Worm (Caenorhabditis elegans) whole organism, L2 larva: ENCODE data around the gene cri-2.

Experiments
- C34F6.9 ChIP-seq: fragments of 150-350 bp; optimal IDR thresholded peaks from 2 replicates; lab custom pipeline; 2014; ENCODE audit warnings: missing biosample characterization, missing genetic modification characterization
- F13H6.1 ChIP-seq: sonication (generic microtip); optimal IDR thresholded peaks from 2 replicates; lab custom pipeline; 2016; ENCODE audit warnings: missing genetic modification characterization, missing compliant biosample characterization
- Y55F3AM.14 ChIP-seq: fragments of 200-800 bp; sonication (Bioruptor generic); optimal IDR thresholded peaks from 2 replicates; lab custom pipeline; 2018; ENCODE audit warnings: mild to moderate bottlenecking, missing genetic modification characterization, missing compliant biosample characterization
- ZK546.5 ChIP-seq: sonication (generic microtip); optimal IDR thresholded peaks from 2 replicates; lab custom pipeline; 2017; ENCODE audit warnings: missing biosample characterization, missing genetic modification characterization
- alr-1 ChIP-seq: fragments of 150-350 bp; optimal IDR thresholded peaks from 2 replicates; lab custom pipeline; 2014; ENCODE audit warnings: missing biosample characterization, missing genetic modification characterization
- blmp-1 ChIP-seq: sonication (generic microtip); optimal IDR thresholded peaks from 2 replicates; lab custom pipeline; 2017; ENCODE audit warnings: missing genetic modification characterization, mild to moderate bottlenecking, missing compliant biosample characterization, antibody characterized with exemption, moderate library complexity; ENCODE audit not compliant: insufficient read depth
- dmd-4 ChIP-seq: sonication (generic microtip); optimal IDR thresholded peaks from 2 replicates; lab custom pipeline; 2017; ENCODE audit warnings: missing biosample characterization, missing genetic modification characterization
- egl-27 ChIP-seq: sonication (generic microtip); optimal IDR thresholded peaks from 3 replicates; lab custom pipeline; 2017; ENCODE audit warnings: missing biosample characterization, missing genetic modification reagents, missing genetic modification characterization
- elt-1 ChIP-seq: fragments of 150-350 bp; optimal IDR thresholded peaks from 2 replicates; lab custom pipeline; 2014; ENCODE audit warnings: missing biosample characterization, missing genetic modification characterization
- fos-1 ChIP-seq: fragments of 150-350 bp; optimal IDR thresholded peaks from 2 replicates; lab custom pipeline; 2014; ENCODE audit warnings: missing biosample characterization, missing genetic modification characterization
- gmeb-1 ChIP-seq: fragments of 150-350 bp; optimal IDR thresholded peaks from 2 replicates; lab custom pipeline; 2014; ENCODE audit warnings: missing biosample characterization, missing genetic modification characterization
- lin-39 ChIP-seq: fragments of 150-350 bp; optimal IDR thresholded peaks from 2 replicates; lab custom pipeline; 2014; ENCODE audit warnings: missing biosample characterization, missing genetic modification reagents, missing genetic modification characterization
- lsy-2 ChIP-seq, 2 experiments: fragments of 150-350 bp in 1 of 2; sonication (generic microtip) in 1 of 2; optimal IDR thresholded peaks; 2 replicates each; lab custom pipeline; 2014 to 2017; ENCODE audit warnings: missing biosample characterization in 2 of 2, missing genetic modification characterization in 2 of 2
- mbf-1 ChIP-seq: sonication (generic microtip); optimal IDR thresholded peaks from 2 replicates; lab custom pipeline; 2017; ENCODE audit warnings: missing biosample characterization, missing genetic modification characterization
- mdl-1 ChIP-seq, 2 experiments: fragments of 150-350 bp in 1 of 2; sonication (generic microtip) in 1 of 2; optimal IDR thresholded peaks; 2 replicates each; lab custom pipeline; 2017; ENCODE audit warnings: missing biosample characterization in 2 of 2, missing genetic modification characterization in 2 of 2
- nhr-12 ChIP-seq: fragments of 150-350 bp; optimal IDR thresholded peaks from 2 replicates; lab custom pipeline; 2014; ENCODE audit warnings: missing biosample characterization, missing genetic modification characterization
- nhr-129 ChIP-seq: fragments of 150-350 bp; optimal IDR thresholded peaks from 2 replicates; lab custom pipeline; 2014; ENCODE audit warnings: missing biosample characterization, missing genetic modification characterization
- nhr-77 ChIP-seq: fragments of 150-350 bp; optimal IDR thresholded peaks from 2 replicates; lab custom pipeline; 2014; ENCODE audit warnings: missing biosample characterization, missing genetic modification characterization
- peb-1 ChIP-seq: fragments of 150-350 bp; optimal IDR thresholded peaks from 2 replicates; lab custom pipeline; 2014; ENCODE audit warnings: missing biosample characterization, missing genetic modification characterization
- sem-4 ChIP-seq: fragments of 150-350 bp; optimal IDR thresholded peaks from 2 replicates; lab custom pipeline; 2014; ENCODE audit warnings: missing biosample characterization, missing genetic modification reagents, missing genetic modification characterization
- sma-3 ChIP-seq: sonication (generic microtip); optimal IDR thresholded peaks from 2 replicates; lab custom pipeline; 2016; ENCODE audit warnings: missing genetic modification reagents, missing genetic modification characterization, missing compliant biosample characterization
- sma-9 ChIP-seq, 2 experiments: fragments of 150-350 bp in 1 of 2; sonication (generic microtip) in 1 of 2; optimal IDR thresholded peaks; 2 replicates each; lab custom pipeline; 2014 to 2016; ENCODE audit warnings: missing genetic modification characterization in 2 of 2, mild to moderate bottlenecking in 1 of 2, missing biosample characterization in 1 of 2, missing compliant biosample characterization in 1 of 2, missing genetic modification reagents in 1 of 2, moderate library complexity in 1 of 2
- snpc-4 ChIP-seq: fragments of 150-350 bp; optimal IDR thresholded peaks from 2 replicates; lab custom pipeline; 2014; ENCODE audit warnings: missing biosample characterization, missing genetic modification characterization
- unc-39 ChIP-seq: fragments of 150-350 bp; optimal IDR thresholded peaks from 2 replicates; lab custom pipeline; 2014; ENCODE audit warnings: missing biosample characterization, missing genetic modification characterization
- unc-55 ChIP-seq: fragments of 150-350 bp; sonication (generic microtip); optimal IDR thresholded peaks from 3 replicates; lab custom pipeline; 2014; ENCODE audit warnings: missing biosample characterization, missing genetic modification reagents, missing genetic modification characterization
- unc-62 ChIP-seq: fragments of 150-350 bp; optimal IDR thresholded peaks from 2 replicates; lab custom pipeline; 2014; ENCODE audit warnings: missing biosample characterization, missing genetic modification reagents, missing genetic modification characterization
- zag-1 ChIP-seq: fragments of 150-350 bp; optimal IDR thresholded peaks from 2 replicates; lab custom pipeline; 2014; ENCODE audit warnings: missing biosample characterization, missing genetic modification characterization
- ztf-11 ChIP-seq: sonication (generic microtip); optimal IDR thresholded peaks from 2 replicates; lab custom pipeline; 2017; ENCODE audit warnings: missing biosample characterization, missing genetic modification characterization
- ztf-4 ChIP-seq: fragments of 150-350 bp; optimal IDR thresholded peaks from 2 replicates; lab custom pipeline; 2014; ENCODE audit warnings: missing biosample characterization, missing genetic modification characterization

Gene cri-2

DNA sequence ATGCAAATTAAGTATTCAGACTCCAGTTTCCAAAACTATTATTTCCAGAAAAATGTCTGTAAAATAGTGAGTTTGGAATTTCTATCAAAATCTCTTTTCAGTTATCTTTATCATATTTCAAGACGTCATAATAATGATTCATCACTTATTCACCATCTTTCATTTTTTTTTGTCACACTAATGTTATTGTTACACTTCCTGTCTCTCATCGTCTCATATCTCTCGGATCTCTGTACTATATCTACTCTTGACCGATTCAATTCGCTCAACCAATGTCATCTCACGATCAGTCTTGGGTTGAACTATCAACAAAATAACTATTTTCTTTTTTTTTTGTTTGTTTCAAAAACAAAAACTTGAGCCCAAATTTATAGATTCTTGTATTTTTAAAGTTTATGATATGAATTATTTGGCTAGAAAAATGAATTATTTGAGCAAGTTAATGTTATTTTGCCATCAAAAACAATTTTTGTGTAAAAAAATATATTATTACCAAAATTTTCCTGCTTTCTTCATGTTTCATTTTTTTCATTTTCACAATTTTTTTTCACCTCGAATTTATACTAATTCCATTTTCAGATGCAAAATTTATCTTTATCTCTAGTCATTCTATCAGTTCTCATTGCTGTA lies at the start of gene cri-2:
TSS of gene cri-2 (plus strand) at position 580 of the 630 bp plus-strand sequence.
- peak in 1 of 2 experiments; percentile 19 for TF ChIP-seq lsy-2 (tag; optimal IDR thresholded peaks at IDR 0.05; lab: Kevin White, UChicago)
- peak; percentile 36 for TF ChIP-seq sem-4 (tag; lab: Kevin White, UChicago)
- no peak for TF ChIP-seq ztf-4
- peak; percentile 56 for TF ChIP-seq fos-1 (tag; lab: Kevin White, UChicago)
- TF ChIP-seq alr-1 (tag; lab: Kevin White, UChicago), result no peak
- peak; percentile 27 for TF ChIP-seq sma-3 (GFP tag; lab: Kevin White, UChicago)
- peak; percentile 18 for TF ChIP-seq sma-9 (GFP tag; optimal IDR thresholded peaks at IDR 0.05; lab: Kevin White, UChicago)
- no peak for TF ChIP-seq sma-9 (tag; optimal IDR thresholded peaks at IDR 0.05; lab: Kevin White, UChicago)
- no peak for TF ChIP-seq egl-27 (tag; lab: Kevin White, UChicago)

DNA sequence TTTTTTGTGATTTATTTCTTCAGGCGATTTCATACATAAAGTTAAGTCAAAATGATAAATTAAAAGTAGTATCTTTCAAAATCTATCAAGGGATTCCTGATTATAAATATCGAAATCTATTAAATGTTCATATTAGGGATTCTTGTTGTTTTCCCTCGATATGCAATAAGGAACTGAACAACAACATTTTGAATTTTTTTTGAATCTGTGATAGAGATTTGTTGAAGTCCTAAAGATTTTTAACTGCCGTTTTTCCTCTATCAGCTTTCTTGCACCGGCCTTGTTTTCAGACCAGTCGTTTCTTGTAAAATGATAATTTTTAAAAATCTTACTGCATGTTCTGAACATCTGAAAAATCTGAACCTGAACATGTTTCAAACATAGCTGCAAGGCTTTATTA lies 45.9 kb upstream of the cri-2 start:
- TF ChIP-seq mbf-1 (tag; lab: Kevin White, UChicago) (no peak), nhr-77 (tag; lab: Kevin White, UChicago) (no peak), egl-27 (tag; lab: Kevin White, UChicago) (no peak)
- TF ChIP-seq, all 48 proteins: peak for 0

DNA sequence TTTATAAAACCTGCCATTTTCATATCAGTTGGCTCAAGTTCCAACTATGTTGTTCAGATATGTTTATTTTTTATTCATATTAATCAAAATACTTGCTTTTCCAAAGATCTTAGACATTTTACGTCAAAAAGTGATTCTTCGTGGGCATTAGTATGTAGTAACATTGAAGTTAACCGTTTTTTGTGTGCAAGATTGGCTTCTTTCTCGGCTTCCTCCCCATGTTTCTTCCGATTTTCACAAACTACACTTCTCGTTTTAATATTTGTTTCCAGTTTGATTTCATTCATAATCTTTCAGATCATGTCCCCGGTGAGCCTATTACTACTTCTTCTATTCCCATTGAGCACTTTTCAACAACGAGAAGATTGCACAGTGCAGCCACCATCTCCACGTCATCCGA lies 44.2 kb upstream of the cri-2 start, which contains the start of gene sul-2:
TSS of gene sul-2 (plus strand) at position 301 of the 400 bp plus-strand sequence.
- TF ChIP-seq ztf-11 (no peak), snpc-4 (tag; lab: Kevin White, UChicago) (no peak)

DNA sequence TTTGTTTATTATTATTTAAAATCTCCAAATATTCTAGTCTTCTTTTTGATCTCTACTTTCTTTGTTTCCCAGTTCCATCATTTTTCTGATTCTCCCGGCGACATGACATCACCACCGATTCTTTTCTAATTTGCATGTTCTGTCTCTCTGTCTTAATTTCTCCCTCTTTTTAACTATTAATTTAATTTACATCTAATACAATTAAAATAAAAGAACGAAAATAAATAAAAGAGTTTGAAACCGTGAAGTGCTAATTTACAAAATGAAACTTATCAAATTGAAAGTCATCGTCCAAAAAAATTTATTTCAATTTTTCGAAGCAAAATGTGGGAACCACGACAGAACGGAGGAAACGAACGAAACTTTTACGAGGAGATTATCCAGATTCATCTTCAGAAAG lies 42.0 kb upstream of the cri-2 start, which contains the start of gene F20D6.6:
TSS of gene F20D6.6 (plus strand) at position 301 of the 400 bp plus-strand sequence.
- TF ChIP-seq zag-1 (tag; lab: Kevin White, UChicago) (no peak), Y55F3AM.14 (GFP tag; lab: Kevin White, UChicago) (no peak), dmd-4 (tag; lab: Kevin White, UChicago) (no peak), peb-1 (tag; lab: Kevin White, UChicago) (no peak), C34F6.9 (no peak), blmp-1 (tag; lab: Kevin White, UChicago) (no peak), elt-1 (no peak), gmeb-1 (tag; lab: Kevin White, UChicago) (no peak), lsy-2 (tag; optimal IDR thresholded peaks at IDR 0.05; lab: Kevin White, UChicago) (no peak), sem-4 (tag; lab: Kevin White, UChicago) (no peak), F13H6.1 (tag; lab: Kevin White, UChicago) (no peak), fos-1 (tag; lab: Kevin White, UChicago) (no peak), ztf-11 (no peak), sma-3 (GFP tag; lab: Kevin White, UChicago) (no peak), mbf-1 (tag; lab: Kevin White, UChicago) (no peak)

DNA sequence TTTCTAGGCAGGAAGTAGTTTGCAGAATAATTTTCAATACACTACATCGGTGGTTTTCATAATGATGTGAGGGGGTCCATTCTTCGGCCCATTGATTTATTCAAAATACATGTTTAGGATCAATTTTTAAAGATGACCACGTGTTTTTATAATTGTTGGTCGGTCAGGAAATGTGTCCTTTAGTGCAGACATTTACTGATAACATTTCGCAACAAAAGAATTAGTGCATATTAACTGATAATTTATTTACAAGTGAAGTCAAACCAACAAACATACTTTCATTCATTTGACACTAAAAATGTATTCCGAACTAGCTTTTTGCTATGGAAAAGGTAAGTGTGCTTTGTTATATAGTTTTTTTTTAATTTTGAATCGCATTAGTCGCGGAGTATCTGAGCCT lies 39.9 kb upstream of the cri-2 start, which contains the start of gene F20D6.5:
TSS of gene F20D6.5 (plus strand) at position 259 of the 400 bp plus-strand sequence.
- peak; percentile 64 for TF ChIP-seq sma-9 (GFP tag; optimal IDR thresholded peaks at IDR 0.05; lab: Kevin White, UChicago)
- TF ChIP-seq sma-9 (tag; optimal IDR thresholded peaks at IDR 0.05; lab: Kevin White, UChicago), result no peak
- peak; percentile 18 for TF ChIP-seq fos-1 (tag; lab: Kevin White, UChicago)
- no peak for TF ChIP-seq unc-62 (GFP tag; lab: Kevin White, UChicago)

DNA sequence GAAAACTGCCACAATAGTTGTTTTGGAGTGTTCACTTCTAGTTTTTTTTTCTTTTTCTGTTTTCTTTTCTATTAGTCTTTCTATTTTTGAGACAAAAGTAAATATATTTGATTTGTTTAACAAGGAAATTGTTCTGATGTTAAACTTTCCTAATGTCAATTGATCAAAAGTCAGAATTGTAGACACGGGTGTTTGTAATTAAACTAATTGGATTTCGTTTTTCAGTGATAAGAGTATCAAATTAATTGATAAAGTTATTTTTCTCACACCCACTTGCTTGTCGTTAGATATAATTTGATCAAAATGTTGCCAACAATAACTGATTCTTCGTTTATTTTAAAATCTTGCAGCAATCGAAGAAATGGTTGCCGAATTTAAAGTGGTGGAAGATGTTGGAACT lies 38.4 kb upstream of the cri-2 start:
- TF ChIP-seq lin-39 (no peak), nhr-129 (tag; lab: Kevin White, UChicago) (no peak), mdl-1 (tag; optimal IDR thresholded peaks at IDR 0.05; lab: Kevin White, UChicago) (no peak), ZK546.5 (no peak), unc-55 (no peak), mbf-1 (tag; lab: Kevin White, UChicago) (no peak), unc-39 (tag; lab: Kevin White, UChicago) (no peak), lsy-2 (tag; optimal IDR thresholded peaks at IDR 0.05; lab: Kevin White, UChicago) (no peak), snpc-4 (tag; lab: Kevin White, UChicago) (no peak), dmd-4 (tag; lab: Kevin White, UChicago) (no peak), nhr-12 (no peak), ztf-4 (no peak)
